Fruit fly (Drosophila melanogaster) whole organism, wandering third instar larva: ENCODE data around the gene Rbcn-3B.

Experiments used
- Abd-B ChIP-seq: fragments of >200 bp; optimal IDR thresholded peaks from 2 replicates; lab custom pipeline; 2017; ENCODE audit warnings: missing biosample characterization, missing genetic modification characterization
- CG32264 ChIP-seq: fragments of 200-800 bp; sonication (Bioruptor generic); optimal IDR thresholded peaks from 2 replicates; lab custom pipeline; 2016; ENCODE audit warnings: missing biosample characterization, missing genetic modification characterization
- CG9705 ChIP-seq: fragments of 200-800 bp; sonication (Bioruptor generic); optimal IDR thresholded peaks from 2 replicates; lab custom pipeline; 2018; ENCODE audit warnings: missing biosample characterization, mild to moderate bottlenecking, missing genetic modification characterization
- CrebA ChIP-seq: fragments of 200-800 bp; sonication (Bioruptor generic); optimal IDR thresholded peaks from 2 replicates; lab custom pipeline; 2016; ENCODE audit warnings: missing biosample characterization, mild to moderate bottlenecking, missing genetic modification characterization, borderline replicate concordance
- Dfd ChIP-seq: fragments of >200 bp; optimal IDR thresholded peaks from 2 replicates; lab custom pipeline; 2017; ENCODE audit warnings: missing biosample characterization, missing genetic modification characterization
- Dif ChIP-seq: fragments of 200-275, 200-300 bp; sonication (Bioruptor generic); optimal IDR thresholded peaks from 2 replicates; lab custom pipeline; 2018; ENCODE audit warnings: missing biosample characterization, missing genetic modification characterization; ENCODE audit not compliant: partially characterized antibody
- GATAd ChIP-seq: sonication (Bioruptor generic); optimal IDR thresholded peaks from 2 replicates; lab custom pipeline; 2016; ENCODE audit warnings: missing biosample characterization, missing genetic modification characterization
- HLH106 ChIP-seq: fragments of 200-800 bp; optimal IDR thresholded peaks from 3 replicates; lab custom pipeline; 2019; ENCODE audit warnings: missing biosample characterization, mild to moderate bottlenecking, missing genetic modification characterization, moderate library complexity
- Hnf4 ChIP-seq: fragments of 200-800 bp; sonication (Bioruptor generic); optimal IDR thresholded peaks from 2 replicates; lab custom pipeline; 2016; ENCODE audit warnings: missing biosample characterization, mild to moderate bottlenecking, missing genetic modification characterization
- Hr78 ChIP-seq: fragments of >200 bp; optimal IDR thresholded peaks from 2 replicates; lab custom pipeline; 2017; ENCODE audit warnings: missing biosample characterization, missing genetic modification characterization
- Hr83 ChIP-seq: fragments of 200-300 bp; sonication (Bioruptor generic); optimal IDR thresholded peaks from 2 replicates; lab custom pipeline; 2016; ENCODE audit warnings: missing biosample characterization, mild to moderate bottlenecking, missing genetic modification characterization, moderate library complexity; ENCODE audit not compliant: poor library complexity, severe bottlenecking
- Jra ChIP-seq: sonication (Bioruptor generic); optimal IDR thresholded peaks from 2 replicates; lab custom pipeline; 2016; ENCODE audit warnings: missing biosample characterization, missing genetic modification characterization
- Mio ChIP-seq: sonication (Bioruptor generic); optimal IDR thresholded peaks from 2 replicates; lab custom pipeline; 2016; ENCODE audit warnings: missing biosample characterization, missing genetic modification characterization
- Myc ChIP-seq: fragments of >200 bp; optimal IDR thresholded peaks from 2 replicates; lab custom pipeline; 2017
- N ChIP-seq: fragments of >200 bp; optimal IDR thresholded peaks from 2 replicates; lab custom pipeline; 2018; ENCODE audit warnings: missing biosample characterization, missing external identifiers, missing genetic modification characterization
- OdsH ChIP-seq: fragments of 200-800 bp; sonication (Bioruptor generic); optimal IDR thresholded peaks from 2 replicates; lab custom pipeline; 2016; ENCODE audit warnings: missing biosample characterization, mild to moderate bottlenecking, missing genetic modification characterization
- Rel ChIP-seq, 2 experiments: fragments of 200-800 bp; sonication (Bioruptor generic) in 1 of 2; optimal IDR thresholded peaks; 2 replicates in 1 of 2; 3 replicates in 1 of 2; lab custom pipeline; 2016 to 2019; ENCODE audit warnings: mild to moderate bottlenecking in 2 of 2, missing biosample characterization in 2 of 2, missing genetic modification characterization in 2 of 2, moderate library complexity in 1 of 2
- Sp1 ChIP-seq: fragments of 200-800 bp; sonication (Bioruptor generic); optimal IDR thresholded peaks from 3 replicates; lab custom pipeline; 2019; ENCODE audit warnings: missing biosample characterization, mild to moderate bottlenecking, missing genetic modification characterization, moderate library complexity
- Vsx2 ChIP-seq: fragments of 200-300, 225-300 bp; sonication (Bioruptor generic); optimal IDR thresholded peaks from 2 replicates; lab custom pipeline; 2018; ENCODE audit warnings: missing biosample characterization, missing genetic modification characterization; ENCODE audit not compliant: partially characterized antibody
- br ChIP-seq: fragments of 200-800 bp; sonication (Bioruptor generic); optimal IDR thresholded peaks from 2 replicates; lab custom pipeline; 2016; ENCODE audit warnings: missing biosample characterization, missing genetic modification characterization
- brk ChIP-seq: fragments of 200-800 bp; sonication (Bioruptor generic); optimal IDR thresholded peaks from 2 replicates; lab custom pipeline; 2016; ENCODE audit warnings: missing biosample characterization, mild to moderate bottlenecking, missing genetic modification characterization
- dl ChIP-seq, 2 experiments: fragments of 175-275, 200-275 bp in 1 of 2; fragments of 200-275 bp in 1 of 2; sonication (Bioruptor generic); optimal IDR thresholded peaks; lab custom pipeline; 2018; ENCODE audit warnings: mild to moderate bottlenecking in 2 of 2, missing biosample characterization in 2 of 2, missing genetic modification characterization in 2 of 2, moderate library complexity in 2 of 2; ENCODE audit not compliant: partially characterized antibody in 2 of 2, insufficient read depth in 1 of 2
- dmrt93B ChIP-seq: fragments of 200-800 bp; sonication (Bioruptor generic); optimal IDR thresholded peaks from 2 replicates; lab custom pipeline; 2018; ENCODE audit warnings: missing biosample characterization, mild to moderate bottlenecking, missing genetic modification characterization
- dsf ChIP-seq: sonication (Bioruptor generic); optimal IDR thresholded peaks from 2 replicates; lab custom pipeline; 2016; ENCODE audit warnings: missing biosample characterization, missing genetic modification characterization, borderline replicate concordance
- ey ChIP-seq: fragments of 200-800 bp; sonication (Bioruptor generic); optimal IDR thresholded peaks from 2 replicates; lab custom pipeline; 2016; ENCODE audit warnings: missing biosample characterization, missing genetic modification characterization
- foxo ChIP-seq, 2 experiments: fragments of 200-800 bp; sonication (Bioruptor generic); optimal IDR thresholded peaks; 2 replicates in 1 of 2; 3 replicates in 1 of 2; lab custom pipeline; 2016 to 2017; ENCODE audit warnings: missing biosample characterization in 2 of 2, missing genetic modification characterization in 2 of 2
- fru ChIP-seq: fragments of 200-800 bp; sonication (Bioruptor generic); optimal IDR thresholded peaks from 3 replicates; lab custom pipeline; 2016; ENCODE audit warnings: missing biosample characterization, mild to moderate bottlenecking, missing genetic modification characterization
- h ChIP-seq: fragments of 200-800 bp; sonication (Bioruptor generic); optimal IDR thresholded peaks from 3 replicates; lab custom pipeline; 2016; ENCODE audit warnings: missing biosample characterization, mild to moderate bottlenecking, missing genetic modification characterization
- jim ChIP-seq: fragments of 175-275, 200-325 bp; sonication (Bioruptor generic); optimal IDR thresholded peaks from 2 replicates; lab custom pipeline; 2016; ENCODE audit warnings: missing biosample characterization, mild to moderate bottlenecking, missing genetic modification characterization
- lola ChIP-seq: fragments of >200 bp; optimal IDR thresholded peaks from 2 replicates; lab custom pipeline; 2017; ENCODE audit warnings: missing biosample characterization, missing genetic modification characterization
- pan ChIP-seq: fragments of >200 bp; optimal IDR thresholded peaks from 2 replicates; lab custom pipeline; 2017
- psq ChIP-seq: fragments of 200-800 bp; sonication (Bioruptor generic); optimal IDR thresholded peaks from 3 replicates; lab custom pipeline; 2017; ENCODE audit warnings: missing biosample characterization, mild to moderate bottlenecking, missing genetic modification characterization, moderate library complexity
- rgr ChIP-seq: fragments of 200-800 bp; sonication (Bioruptor generic); optimal IDR thresholded peaks from 3 replicates; lab custom pipeline; 2016; ENCODE audit warnings: missing biosample characterization, mild to moderate bottlenecking, missing genetic modification characterization
- sage ChIP-seq: fragments of 200-800 bp; sonication (Bioruptor generic); optimal IDR thresholded peaks from 2 replicates; lab custom pipeline; 2016; ENCODE audit warnings: missing biosample characterization, mild to moderate bottlenecking, missing genetic modification characterization
- sv ChIP-seq: fragments of 200-800 bp; sonication (Bioruptor generic); optimal IDR thresholded peaks from 3 replicates; lab custom pipeline; 2016; ENCODE audit warnings: missing biosample characterization, missing genetic modification characterization
- tai ChIP-seq: sonication (Bioruptor generic); optimal IDR thresholded peaks from 2 replicates; lab custom pipeline; 2016; ENCODE audit warnings: missing biosample characterization, missing genetic modification characterization
- usp ChIP-seq: fragments of >200 bp; optimal IDR thresholded peaks from 2 replicates; lab custom pipeline; 2017; ENCODE audit warnings: missing biosample characterization, missing genetic modification characterization
- woc ChIP-seq: sonication (Bioruptor generic); optimal IDR thresholded peaks from 2 replicates; lab custom pipeline; 2016; ENCODE audit warnings: missing biosample characterization, mild to moderate bottlenecking, missing genetic modification characterization

Gene Rbcn-3B

dm6 chrX:1947178-1947872 is 38.6 kb downstream of the Rbcn-3B start (continued):
- TF ChIP-seq lola (no peak), Mio (GFP tag; lab: Kevin White, UChicago) (peak; percentile 79), woc (GFP tag; lab: Kevin White, UChicago) (peak; percentile 97), rgr (GFP tag; lab: Kevin White, UChicago) (peak; percentile 98), CrebA (GFP tag; lab: Kevin White, UChicago) (peak; percentile 66), psq (GFP tag; lab: Kevin White, UChicago) (peak; percentile 94), CG9705 (GFP tag; lab: Kevin White, UChicago) (peak; percentile 95), sage (peak; percentile 92), tai (GFP tag; lab: Kevin White, UChicago) (peak; percentile 92), Myc (lab: Kevin White, UChicago) (no peak), dsf (peak; percentile 90), OdsH (peak; percentile 97), CG32264 (GFP tag; lab: Kevin White, UChicago) (peak; percentile 94)
- TF ChIP-seq, all 38 proteins: peak for 29

- TF ChIP-seq Mio (GFP tag; lab: Kevin White, UChicago), result no peak
- no peak for TF ChIP-seq Vsx2 (GFP tag; lab: Kevin White, UChicago)
- peak; percentile 84 for TF ChIP-seq Dif (GFP tag; lab: Kevin White, UChicago)
- no peak for TF ChIP-seq jim (GFP tag; lab: Kevin White, UChicago)
- peak; percentile 45 for TF ChIP-seq woc (GFP tag; lab: Kevin White, UChicago)
- no peak for TF ChIP-seq Sp1 (GFP tag; lab: Kevin White, UChicago)
- no peak for TF ChIP-seq fru
- TF ChIP-seq Hr78 (GFP tag; lab: Kevin White, UChicago), result no peak
- no peak for TF ChIP-seq pan (lab: Kevin White, UChicago)
- TF ChIP-seq Myc (lab: Kevin White, UChicago), result no peak
- no peak for TF ChIP-seq Abd-B
- TF ChIP-seq dl (GFP tag; optimal IDR thresholded peaks at IDR 0.05; lab: Kevin White, UChicago; ENCODE audit: insufficient read depth in 1 of 2, partially characterized antibody in 2 of 2), result peak; percentile 84 to 92
- no peak for TF ChIP-seq OdsH
- peak; percentile 75 for TF ChIP-seq psq (GFP tag; lab: Kevin White, UChicago)
- no peak for TF ChIP-seq rgr (GFP tag; lab: Kevin White, UChicago)
- TF ChIP-seq foxo (GFP tag; optimal IDR thresholded peaks at IDR 0.05; lab: Kevin White, UChicago), result no peak
- no peak for TF ChIP-seq tai (GFP tag; lab: Kevin White, UChicago)
- TF ChIP-seq Dfd (GFP tag; lab: Kevin White, UChicago), result no peak
Measured at dm6 chrX:1947900-1948374, 39.2 kb downstream of the Rbcn-3B start.

- TF ChIP-seq Myc (lab: Kevin White, UChicago) (no peak), h (GFP tag; lab: Kevin White, UChicago) (peak; percentile 91), Dif (GFP tag; lab: Kevin White, UChicago) (no peak), brk (GFP tag; lab: Kevin White, UChicago) (peak; percentile 2), lola (no peak), Mio (GFP tag; lab: Kevin White, UChicago) (peak; percentile 71), dmrt93B (peak; percentile 91), Sp1 (GFP tag; lab: Kevin White, UChicago) (peak; percentile 92), GATAd (no peak), dsf (no peak), Hr83 (GFP tag; lab: Kevin White, UChicago) (no peak), Jra (GFP tag; lab: Kevin White, UChicago) (no peak), OdsH (peak; percentile 91), foxo (GFP tag; optimal IDR thresholded peaks at IDR 0.05; lab: Kevin White, UChicago) (peak in 1 of 2 experiments; percentile 93), Abd-B (no peak), Rel (GFP tag; optimal IDR thresholded peaks at IDR 0.05; lab: Kevin White, UChicago) (no peak), Rel (tag; optimal IDR thresholded peaks at IDR 0.05; lab: Kevin White, UChicago) (peak; percentile 72), sv (GFP tag; lab: Kevin White, UChicago) (no peak), ey (GFP tag; lab: Kevin White, UChicago) (peak; percentile 87), N (GFP tag; lab: Kevin White, UChicago) (no peak), tai (GFP tag; lab: Kevin White, UChicago) (no peak), psq (GFP tag; lab: Kevin White, UChicago) (peak; percentile 88), CG32264 (GFP tag; lab: Kevin White, UChicago) (peak; percentile 70), dl (GFP tag; optimal IDR thresholded peaks at IDR 0.05; lab: Kevin White, UChicago; ENCODE audit: insufficient read depth in 1 of 2, partially characterized antibody in 2 of 2) (no peak), Dfd (GFP tag; lab: Kevin White, UChicago) (no peak), fru (peak; percentile 91), Vsx2 (GFP tag; lab: Kevin White, UChicago) (no peak), pan (lab: Kevin White, UChicago) (no peak), CG9705 (GFP tag; lab: Kevin White, UChicago) (peak; percentile 61), jim (GFP tag; lab: Kevin White, UChicago) (no peak), br (GFP tag; lab: Kevin White, UChicago) (peak; percentile 88), sage (peak; percentile 37), woc (GFP tag; lab: Kevin White, UChicago) (peak; percentile 42), CrebA (GFP tag; lab: Kevin White, UChicago) (peak; percentile 29), Hnf4 (GFP tag; lab: Kevin White, UChicago) (peak; percentile 78), rgr (GFP tag; lab: Kevin White, UChicago) (peak; percentile 93), Hr78 (GFP tag; lab: Kevin White, UChicago) (no peak), HLH106 (tag; lab: Kevin White, UChicago) (peak; percentile 92), usp (no peak)
Measured at dm6 chrX:1948508-1949065, 39.9 kb downstream of the Rbcn-3B start.
